Fruit fly (Drosophila melanogaster): Measurements from ENCODE around the gene CG14551.

The CG14551 gene

DNA sequence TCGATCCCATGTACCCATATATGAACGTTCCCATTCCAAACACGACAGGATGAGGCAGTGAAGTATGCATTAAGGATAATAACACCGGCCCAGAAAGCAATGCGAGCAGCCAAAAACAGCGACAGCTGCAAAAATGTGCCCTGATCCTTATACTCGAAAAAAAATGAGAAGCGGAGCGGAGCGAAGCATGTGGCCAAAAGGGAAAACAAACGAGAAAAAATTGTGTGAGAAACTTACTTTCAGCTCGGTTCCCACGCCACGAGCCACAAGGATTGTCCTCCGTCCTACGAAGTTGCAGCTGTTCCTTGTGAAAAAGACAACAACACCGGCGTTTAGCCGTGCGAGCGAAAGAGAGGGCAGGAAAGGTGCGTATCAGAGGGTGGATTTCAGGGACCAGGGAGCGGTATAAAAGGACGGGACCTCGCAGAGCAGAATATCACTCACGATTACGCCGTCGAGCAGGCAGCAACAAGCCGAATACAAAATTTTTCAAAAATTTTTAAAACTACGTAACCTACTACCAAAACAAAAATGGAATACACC, 22.9 kb downstream of the CG14551 start (continued):
- TF ChIP-seq CG17612 (GFP tag; IDR thresholded peaks at IDR 0.05) (no peak), CG1832 (GFP tag; optimal IDR thresholded peaks at IDR 0.05) (peak; percentile 87), hkb (optimal IDR thresholded peaks at IDR 0.05) (no peak), hkb (GFP tag; IDR thresholded peaks at IDR 0.05) (no peak), Mes4 (GFP tag; optimal IDR thresholded peaks at IDR 0.05) (no peak), CG4854 (GFP tag; optimal IDR thresholded peaks at IDR 0.05) (no peak), CG15479 (GFP tag; optimal IDR thresholded peaks at IDR 0.05) (peak; percentile 34), oc (tag; optimal IDR thresholded peaks at IDR 0.05) (peak; percentile 4), Hmx (GFP tag; optimal IDR thresholded peaks at IDR 0.05) (no peak), CG17186 (GFP tag; optimal IDR thresholded peaks at IDR 0.05) (no peak), ssp (GFP tag; IDR thresholded peaks at IDR 0.05) (no peak), da (GFP tag; optimal IDR thresholded peaks at IDR 0.05) (peak; percentile 91), jumu (GFP tag; optimal IDR thresholded peaks at IDR 0.05) (no peak), dati (GFP tag; IDR thresholded peaks at IDR 0.05) (no peak), br (optimal IDR thresholded peaks at IDR 0.05) (no peak), dan (GFP tag; IDR thresholded peaks at IDR 0.05) (no peak), nerfin-2 (GFP tag; IDR thresholded peaks at IDR 0.05; ENCODE audit: partially characterized antibody) (no peak), CG6683 (GFP tag; optimal IDR thresholded peaks at IDR 0.05) (no peak), zfh2 (GFP tag; optimal IDR thresholded peaks at IDR 0.05) (no peak), CG11093 (GFP tag; IDR thresholded peaks at IDR 0.05) (no peak), CTCF (GFP tag; optimal IDR thresholded peaks at IDR 0.05) (no peak), Hand (GFP tag; optimal IDR thresholded peaks at IDR 0.05) (no peak), tup (GFP tag; optimal IDR thresholded peaks at IDR 0.05) (no peak), luna (GFP tag; optimal IDR thresholded peaks at IDR 0.05) (no peak), az2 (GFP tag; optimal IDR thresholded peaks at IDR 0.05) (no peak), Rx (GFP tag; IDR thresholded peaks at IDR 0.05) (no peak), Atf-2 (GFP tag; optimal IDR thresholded peaks at IDR 0.05) (no peak), Optix (GFP tag; IDR thresholded peaks at IDR 0.05) (no peak), CG8281 (tag; optimal IDR thresholded peaks at IDR 0.05) (no peak), CG5953 (GFP tag; IDR thresholded peaks at IDR 0.05) (no peak), onecut (GFP tag; IDR thresholded peaks at IDR 0.05) (no peak), hb (GFP tag; IDR thresholded peaks at IDR 0.05; ENCODE audit: partially characterized antibody) (no peak), CG4282 (GFP tag; optimal IDR thresholded peaks at IDR 0.05) (no peak), Oaz (GFP tag; IDR thresholded peaks at IDR 0.05) (no peak), CG9817 (tag; optimal IDR thresholded peaks at IDR 0.05) (no peak), CG30431 (GFP tag; optimal IDR thresholded peaks at IDR 0.05) (no peak), Nf-YB (GFP tag; optimal IDR thresholded peaks at IDR 0.05) (no peak), CG4707 (GFP tag; optimal IDR thresholded peaks at IDR 0.05) (no peak), insv (GFP tag; optimal IDR thresholded peaks at IDR 0.05) (peak in 1 of 2 experiments; percentile 57), CG17829 (tag; optimal IDR thresholded peaks at IDR 0.05) (peak; percentile 55), chn (GFP tag; optimal IDR thresholded peaks at IDR 0.05) (no peak), CG32772 (GFP tag; IDR thresholded peaks at IDR 0.05) (no peak), CG17328 (GFP tag; IDR thresholded peaks at IDR 0.05) (no peak), tio (GFP tag; optimal IDR thresholded peaks at IDR 0.05) (no peak), Camta (GFP tag; optimal IDR thresholded peaks at IDR 0.05) (no peak), gsb (GFP tag; IDR thresholded peaks at IDR 0.05) (no peak), Myb (GFP tag; optimal IDR thresholded peaks at IDR 0.05) (no peak), CG11504 (tag; optimal IDR thresholded peaks at IDR 0.05) (no peak), CG7839 (tag; optimal IDR thresholded peaks at IDR 0.05) (no peak), CHES-1-like (GFP tag; optimal IDR thresholded peaks at IDR 0.05) (no peak), tap (tag; optimal IDR thresholded peaks at IDR 0.05) (no peak), Adf1 (GFP tag; IDR thresholded peaks at IDR 0.05) (no peak), D (optimal IDR thresholded peaks at IDR 0.05) (peak; percentile 48), D (GFP tag; optimal IDR thresholded peaks at IDR 0.05) (peak; percentile 4)

Data from whole organism, embryonic.